Worm (Caenorhabditis elegans): Measurements from ENCODE around the gene eat-3.

ce11 chrII:9310204-9310603, 14.5 kb upstream of the eat-3 start, which contains the start of gene cam-1:
- TF ChIP-seq nhr-76 (tag; optimal IDR thresholded peaks at IDR 0.05) (no peak), unc-62 (GFP tag; optimal IDR thresholded peaks at IDR 0.05) (no peak), mab-5 (tag; optimal IDR thresholded peaks at IDR 0.05) (no peak)

Data from whole organism, mixed stage, embryonic.